Worm (Caenorhabditis elegans) whole organism, L2 larva: ENCODE data around the gene acr-24.

Experiments used
- F13H6.1 ChIP-seq: sonication (generic microtip); optimal IDR thresholded peaks from 2 replicates; lab custom pipeline; 2016; ENCODE audit warnings: missing genetic modification characterization, missing compliant biosample characterization
- alr-1 ChIP-seq: fragments of 150-350 bp; optimal IDR thresholded peaks from 2 replicates; lab custom pipeline; 2014; ENCODE audit warnings: missing biosample characterization, missing genetic modification characterization
- elt-3 ChIP-seq: sonication (generic microtip); optimal IDR thresholded peaks from 2 replicates; lab custom pipeline; 2017; ENCODE audit warnings: missing biosample characterization, missing genetic modification characterization
- fos-1 ChIP-seq: fragments of 150-350 bp; optimal IDR thresholded peaks from 2 replicates; lab custom pipeline; 2014; ENCODE audit warnings: missing biosample characterization, missing genetic modification characterization
- gmeb-1 ChIP-seq: fragments of 150-350 bp; optimal IDR thresholded peaks from 2 replicates; lab custom pipeline; 2014; ENCODE audit warnings: missing biosample characterization, missing genetic modification characterization
- lin-11 ChIP-seq: fragments of 150-350 bp; sonication (generic microtip); optimal IDR thresholded peaks from 2 replicates; lab custom pipeline; 2014; ENCODE audit warnings: missing biosample characterization, missing genetic modification characterization, inconsistent platforms, mixed read lengths
- lsy-2 ChIP-seq, 2 experiments: fragments of 150-350 bp in 1 of 2; sonication (generic microtip) in 1 of 2; optimal IDR thresholded peaks; 2 replicates each; lab custom pipeline; 2014 to 2017; ENCODE audit warnings: missing biosample characterization in 2 of 2, missing genetic modification characterization in 2 of 2
- mbf-1 ChIP-seq: sonication (generic microtip); optimal IDR thresholded peaks from 2 replicates; lab custom pipeline; 2017; ENCODE audit warnings: missing biosample characterization, missing genetic modification characterization
- nhr-21 ChIP-seq: fragments of 150-350 bp; optimal IDR thresholded peaks from 2 replicates; lab custom pipeline; 2014; ENCODE audit warnings: missing biosample characterization, missing genetic modification characterization
- nhr-237 ChIP-seq: fragments of 150-350 bp; optimal IDR thresholded peaks from 2 replicates; lab custom pipeline; 2014; ENCODE audit warnings: missing biosample characterization, missing genetic modification characterization
- nhr-77 ChIP-seq: fragments of 150-350 bp; optimal IDR thresholded peaks from 2 replicates; lab custom pipeline; 2014; ENCODE audit warnings: missing biosample characterization, missing genetic modification characterization
- skn-1 ChIP-seq: sonication (generic microtip); optimal IDR thresholded peaks from 2 replicates; lab custom pipeline; 2017; ENCODE audit warnings: missing biosample characterization, missing genetic modification characterization
- sma-9 ChIP-seq, 2 experiments: fragments of 150-350 bp in 1 of 2; sonication (generic microtip) in 1 of 2; optimal IDR thresholded peaks; 2 replicates each; lab custom pipeline; 2014 to 2016; ENCODE audit warnings: missing genetic modification characterization in 2 of 2, mild to moderate bottlenecking in 1 of 2, missing biosample characterization in 1 of 2, missing compliant biosample characterization in 1 of 2, missing genetic modification reagents in 1 of 2, moderate library complexity in 1 of 2
- snpc-4 ChIP-seq: fragments of 150-350 bp; optimal IDR thresholded peaks from 2 replicates; lab custom pipeline; 2014; ENCODE audit warnings: missing biosample characterization, missing genetic modification characterization
- unc-39 ChIP-seq: fragments of 150-350 bp; optimal IDR thresholded peaks from 2 replicates; lab custom pipeline; 2014; ENCODE audit warnings: missing biosample characterization, missing genetic modification characterization
- ztf-11 ChIP-seq: sonication (generic microtip); optimal IDR thresholded peaks from 2 replicates; lab custom pipeline; 2017; ENCODE audit warnings: missing biosample characterization, missing genetic modification characterization

acr-24 gene

ce11 chrIV:15554771-15555170 lies 57.4 kb downstream of the acr-24 start:
- TF ChIP-seq alr-1 (tag; lab: Kevin White, UChicago), result no peak
- TF ChIP-seq nhr-237 (tag; lab: Kevin White, UChicago), result no peak
- TF ChIP-seq ztf-11 (tag; lab: Kevin White, UChicago), result no peak
- TF ChIP-seq nhr-21 (tag; lab: Kevin White, UChicago), result no peak
- no peak for TF ChIP-seq nhr-77 (tag; lab: Kevin White, UChicago)
- no peak for TF ChIP-seq lin-11 (tag; lab: Kevin White, UChicago)
- TF ChIP-seq snpc-4 (tag; lab: Kevin White, UChicago), result no peak
- no peak for TF ChIP-seq F13H6.1 (tag; lab: Kevin White, UChicago)
- no peak for TF ChIP-seq skn-1 (tag; lab: Kevin White, UChicago)
- no peak for TF ChIP-seq mbf-1 (tag; lab: Kevin White, UChicago)
- no peak for TF ChIP-seq unc-39 (tag; lab: Kevin White, UChicago)
- TF ChIP-seq sma-9 (GFP tag; optimal IDR thresholded peaks at IDR 0.05; lab: Kevin White, UChicago), result no peak
- no peak for TF ChIP-seq sma-9 (tag; optimal IDR thresholded peaks at IDR 0.05; lab: Kevin White, UChicago)

ce11 chrIV:15559065-15559464 lies 61.7 kb downstream of the acr-24 start:
- TF ChIP-seq F13H6.1 (tag; lab: Kevin White, UChicago) (no peak), gmeb-1 (tag; lab: Kevin White, UChicago) (peak; percentile 5), elt-3 (no peak), fos-1 (tag; lab: Kevin White, UChicago) (peak; percentile 72), lsy-2 (tag; optimal IDR thresholded peaks at IDR 0.05; lab: Kevin White, UChicago) (peak in 1 of 2 experiments; percentile 1)
